Fruit fly (Drosophila melanogaster) whole organism, wandering third instar larva: ENCODE measurements around the gene CG17768.

Source experiments
- Abd-B ChIP-seq: fragments of >200 bp; optimal IDR thresholded peaks from 2 replicates; lab custom pipeline; 2017; ENCODE audit warnings: missing biosample characterization, missing genetic modification characterization
- CG32264 ChIP-seq: fragments of 200-800 bp; sonication (Bioruptor generic); optimal IDR thresholded peaks from 2 replicates; lab custom pipeline; 2016; ENCODE audit warnings: missing biosample characterization, missing genetic modification characterization
- CG9705 ChIP-seq: fragments of 200-800 bp; sonication (Bioruptor generic); optimal IDR thresholded peaks from 2 replicates; lab custom pipeline; 2018; ENCODE audit warnings: missing biosample characterization, mild to moderate bottlenecking, missing genetic modification characterization
- CrebA ChIP-seq: fragments of 200-800 bp; sonication (Bioruptor generic); optimal IDR thresholded peaks from 2 replicates; lab custom pipeline; 2016; ENCODE audit warnings: missing biosample characterization, mild to moderate bottlenecking, missing genetic modification characterization, borderline replicate concordance
- Dfd ChIP-seq: fragments of >200 bp; optimal IDR thresholded peaks from 2 replicates; lab custom pipeline; 2017; ENCODE audit warnings: missing biosample characterization, missing genetic modification characterization
- Dif ChIP-seq: fragments of 200-275, 200-300 bp; sonication (Bioruptor generic); optimal IDR thresholded peaks from 2 replicates; lab custom pipeline; 2018; ENCODE audit warnings: missing biosample characterization, missing genetic modification characterization; ENCODE audit not compliant: partially characterized antibody
- GATAd ChIP-seq: sonication (Bioruptor generic); optimal IDR thresholded peaks from 2 replicates; lab custom pipeline; 2016; ENCODE audit warnings: missing biosample characterization, missing genetic modification characterization
- HLH106 ChIP-seq: fragments of 200-800 bp; optimal IDR thresholded peaks from 3 replicates; lab custom pipeline; 2019; ENCODE audit warnings: missing biosample characterization, mild to moderate bottlenecking, missing genetic modification characterization, moderate library complexity
- Hnf4 ChIP-seq: fragments of 200-800 bp; sonication (Bioruptor generic); optimal IDR thresholded peaks from 2 replicates; lab custom pipeline; 2016; ENCODE audit warnings: missing biosample characterization, mild to moderate bottlenecking, missing genetic modification characterization
- Hr78 ChIP-seq: fragments of >200 bp; optimal IDR thresholded peaks from 2 replicates; lab custom pipeline; 2017; ENCODE audit warnings: missing biosample characterization, missing genetic modification characterization
- Hr83 ChIP-seq: fragments of 200-300 bp; sonication (Bioruptor generic); optimal IDR thresholded peaks from 2 replicates; lab custom pipeline; 2016; ENCODE audit warnings: missing biosample characterization, mild to moderate bottlenecking, missing genetic modification characterization, moderate library complexity; ENCODE audit not compliant: poor library complexity, severe bottlenecking
- Jra ChIP-seq: sonication (Bioruptor generic); optimal IDR thresholded peaks from 2 replicates; lab custom pipeline; 2016; ENCODE audit warnings: missing biosample characterization, missing genetic modification characterization
- Mio ChIP-seq: sonication (Bioruptor generic); optimal IDR thresholded peaks from 2 replicates; lab custom pipeline; 2016; ENCODE audit warnings: missing biosample characterization, missing genetic modification characterization
- Myc ChIP-seq: fragments of >200 bp; optimal IDR thresholded peaks from 2 replicates; lab custom pipeline; 2017
- N ChIP-seq: fragments of >200 bp; optimal IDR thresholded peaks from 2 replicates; lab custom pipeline; 2018; ENCODE audit warnings: missing biosample characterization, missing external identifiers, missing genetic modification characterization
- OdsH ChIP-seq: fragments of 200-800 bp; sonication (Bioruptor generic); optimal IDR thresholded peaks from 2 replicates; lab custom pipeline; 2016; ENCODE audit warnings: missing biosample characterization, mild to moderate bottlenecking, missing genetic modification characterization
- Rel ChIP-seq, 2 experiments: fragments of 200-800 bp; sonication (Bioruptor generic) in 1 of 2; optimal IDR thresholded peaks; 2 replicates in 1 of 2; 3 replicates in 1 of 2; lab custom pipeline; 2016 to 2019; ENCODE audit warnings: mild to moderate bottlenecking in 2 of 2, missing biosample characterization in 2 of 2, missing genetic modification characterization in 2 of 2, moderate library complexity in 1 of 2
- Sp1 ChIP-seq: fragments of 200-800 bp; sonication (Bioruptor generic); optimal IDR thresholded peaks from 3 replicates; lab custom pipeline; 2019; ENCODE audit warnings: missing biosample characterization, mild to moderate bottlenecking, missing genetic modification characterization, moderate library complexity
- Vsx2 ChIP-seq: fragments of 200-300, 225-300 bp; sonication (Bioruptor generic); optimal IDR thresholded peaks from 2 replicates; lab custom pipeline; 2018; ENCODE audit warnings: missing biosample characterization, missing genetic modification characterization; ENCODE audit not compliant: partially characterized antibody
- br ChIP-seq: fragments of 200-800 bp; sonication (Bioruptor generic); optimal IDR thresholded peaks from 2 replicates; lab custom pipeline; 2016; ENCODE audit warnings: missing biosample characterization, missing genetic modification characterization
- brk ChIP-seq: fragments of 200-800 bp; sonication (Bioruptor generic); optimal IDR thresholded peaks from 2 replicates; lab custom pipeline; 2016; ENCODE audit warnings: missing biosample characterization, mild to moderate bottlenecking, missing genetic modification characterization
- dl ChIP-seq, 2 experiments: fragments of 175-275, 200-275 bp in 1 of 2; fragments of 200-275 bp in 1 of 2; sonication (Bioruptor generic); optimal IDR thresholded peaks; lab custom pipeline; 2018; ENCODE audit warnings: mild to moderate bottlenecking in 2 of 2, missing biosample characterization in 2 of 2, missing genetic modification characterization in 2 of 2, moderate library complexity in 2 of 2; ENCODE audit not compliant: partially characterized antibody in 2 of 2, insufficient read depth in 1 of 2
- dmrt93B ChIP-seq: fragments of 200-800 bp; sonication (Bioruptor generic); optimal IDR thresholded peaks from 2 replicates; lab custom pipeline; 2018; ENCODE audit warnings: missing biosample characterization, mild to moderate bottlenecking, missing genetic modification characterization
- dsf ChIP-seq: sonication (Bioruptor generic); optimal IDR thresholded peaks from 2 replicates; lab custom pipeline; 2016; ENCODE audit warnings: missing biosample characterization, missing genetic modification characterization, borderline replicate concordance
- ey ChIP-seq: fragments of 200-800 bp; sonication (Bioruptor generic); optimal IDR thresholded peaks from 2 replicates; lab custom pipeline; 2016; ENCODE audit warnings: missing biosample characterization, missing genetic modification characterization
- foxo ChIP-seq, 2 experiments: fragments of 200-800 bp; sonication (Bioruptor generic); optimal IDR thresholded peaks; 2 replicates in 1 of 2; 3 replicates in 1 of 2; lab custom pipeline; 2016 to 2017; ENCODE audit warnings: missing biosample characterization in 2 of 2, missing genetic modification characterization in 2 of 2
- fru ChIP-seq: fragments of 200-800 bp; sonication (Bioruptor generic); optimal IDR thresholded peaks from 3 replicates; lab custom pipeline; 2016; ENCODE audit warnings: missing biosample characterization, mild to moderate bottlenecking, missing genetic modification characterization
- h ChIP-seq: fragments of 200-800 bp; sonication (Bioruptor generic); optimal IDR thresholded peaks from 3 replicates; lab custom pipeline; 2016; ENCODE audit warnings: missing biosample characterization, mild to moderate bottlenecking, missing genetic modification characterization
- jim ChIP-seq: fragments of 175-275, 200-325 bp; sonication (Bioruptor generic); optimal IDR thresholded peaks from 2 replicates; lab custom pipeline; 2016; ENCODE audit warnings: missing biosample characterization, mild to moderate bottlenecking, missing genetic modification characterization
- lola ChIP-seq: fragments of >200 bp; optimal IDR thresholded peaks from 2 replicates; lab custom pipeline; 2017; ENCODE audit warnings: missing biosample characterization, missing genetic modification characterization
- pan ChIP-seq: fragments of >200 bp; optimal IDR thresholded peaks from 2 replicates; lab custom pipeline; 2017
- psq ChIP-seq: fragments of 200-800 bp; sonication (Bioruptor generic); optimal IDR thresholded peaks from 3 replicates; lab custom pipeline; 2017; ENCODE audit warnings: missing biosample characterization, mild to moderate bottlenecking, missing genetic modification characterization, moderate library complexity
- rgr ChIP-seq: fragments of 200-800 bp; sonication (Bioruptor generic); optimal IDR thresholded peaks from 3 replicates; lab custom pipeline; 2016; ENCODE audit warnings: missing biosample characterization, mild to moderate bottlenecking, missing genetic modification characterization
- sage ChIP-seq: fragments of 200-800 bp; sonication (Bioruptor generic); optimal IDR thresholded peaks from 2 replicates; lab custom pipeline; 2016; ENCODE audit warnings: missing biosample characterization, mild to moderate bottlenecking, missing genetic modification characterization
- sv ChIP-seq: fragments of 200-800 bp; sonication (Bioruptor generic); optimal IDR thresholded peaks from 3 replicates; lab custom pipeline; 2016; ENCODE audit warnings: missing biosample characterization, missing genetic modification characterization
- tai ChIP-seq: sonication (Bioruptor generic); optimal IDR thresholded peaks from 2 replicates; lab custom pipeline; 2016; ENCODE audit warnings: missing biosample characterization, missing genetic modification characterization
- usp ChIP-seq: fragments of >200 bp; optimal IDR thresholded peaks from 2 replicates; lab custom pipeline; 2017; ENCODE audit warnings: missing biosample characterization, missing genetic modification characterization
- woc ChIP-seq: sonication (Bioruptor generic); optimal IDR thresholded peaks from 2 replicates; lab custom pipeline; 2016; ENCODE audit warnings: missing biosample characterization, mild to moderate bottlenecking, missing genetic modification characterization

Gene CG17768

dm6 chr2L:10430802-10431476 lies 25.9 kb upstream of the CG17768 start, which contains the start of the genes Bug22 and TfIIB:
TSS of gene Bug22 (minus strand) at chr2L:10430918.
TSS of gene TfIIB (plus strand) at chr2L:10431338.
- no peak for TF ChIP-seq CrebA (GFP tag; lab: Kevin White, UChicago)
- TF ChIP-seq jim (GFP tag; lab: Kevin White, UChicago): peak; percentile 13
- peak; percentile 50 for TF ChIP-seq dsf (GFP tag; lab: Kevin White, UChicago)
- peak; percentile 94 for TF ChIP-seq Hr83
- peak; percentile 72 for TF ChIP-seq rgr (GFP tag; lab: Kevin White, UChicago)
- no peak for TF ChIP-seq Sp1 (GFP tag; lab: Kevin White, UChicago)
- no peak for TF ChIP-seq foxo (GFP tag; optimal IDR thresholded peaks at IDR 0.05; lab: Kevin White, UChicago)
- peak; percentile 65 for TF ChIP-seq HLH106 (tag; lab: Kevin White, UChicago)
- TF ChIP-seq CG9705 (GFP tag; lab: Kevin White, UChicago): peak; percentile 60
- TF ChIP-seq lola (GFP tag; lab: Kevin White, UChicago): no peak
- TF ChIP-seq woc (GFP tag; lab: Kevin White, UChicago): peak; percentile 86
- no peak for TF ChIP-seq Mio (GFP tag; lab: Kevin White, UChicago)
- no peak for TF ChIP-seq dl (GFP tag; optimal IDR thresholded peaks at IDR 0.05; lab: Kevin White, UChicago; ENCODE audit: insufficient read depth in 1 of 2, partially characterized antibody in 2 of 2)
- TF ChIP-seq Abd-B (GFP tag; lab: Kevin White, UChicago): no peak
- TF ChIP-seq ey (GFP tag; lab: Kevin White, UChicago): peak; percentile 70
- TF ChIP-seq GATAd (GFP tag; lab: Kevin White, UChicago): no peak
- no peak for TF ChIP-seq usp
- no peak for TF ChIP-seq Vsx2
- TF ChIP-seq h (GFP tag; lab: Kevin White, UChicago): no peak
- TF ChIP-seq pan (lab: Kevin White, UChicago): no peak
- TF ChIP-seq OdsH (GFP tag; lab: Kevin White, UChicago): peak; percentile 69
- TF ChIP-seq psq (GFP tag; lab: Kevin White, UChicago): peak; percentile 62
- TF ChIP-seq dmrt93B: no peak
- no peak for TF ChIP-seq Dif (GFP tag; lab: Kevin White, UChicago)
- TF ChIP-seq Hnf4 (GFP tag; lab: Kevin White, UChicago): peak; percentile 79
- no peak for TF ChIP-seq fru (GFP tag; lab: Kevin White, UChicago)
- no peak for TF ChIP-seq N (GFP tag; lab: Kevin White, UChicago)
- no peak for TF ChIP-seq brk (GFP tag; lab: Kevin White, UChicago)
- TF ChIP-seq Myc: no peak
- no peak for TF ChIP-seq Hr78
- no peak for TF ChIP-seq CG32264 (GFP tag; lab: Kevin White, UChicago)
- peak; percentile 63 for TF ChIP-seq sv
- TF ChIP-seq Rel (GFP tag; optimal IDR thresholded peaks at IDR 0.05; lab: Kevin White, UChicago): no peak
- TF ChIP-seq Rel (tag; optimal IDR thresholded peaks at IDR 0.05; lab: Kevin White, UChicago): no peak
- TF ChIP-seq sage (GFP tag; lab: Kevin White, UChicago): no peak
- peak; percentile 66 for TF ChIP-seq Jra (GFP tag; lab: Kevin White, UChicago)
- TF ChIP-seq br (GFP tag; lab: Kevin White, UChicago): no peak
- no peak for TF ChIP-seq Dfd (GFP tag; lab: Kevin White, UChicago)
- TF ChIP-seq tai (GFP tag; lab: Kevin White, UChicago): no peak

dm6 chr2L:10428528-10428927 lies 23.5 kb upstream of the CG17768 start, which contains the start of gene CG5188:
TSS of gene CG5188 (plus strand) at chr2L:10428829.
- TF ChIP-seq usp (no peak), h (GFP tag; lab: Kevin White, UChicago) (no peak), Sp1 (GFP tag; lab: Kevin White, UChicago) (peak; percentile 43), foxo (GFP tag; optimal IDR thresholded peaks at IDR 0.05; lab: Kevin White, UChicago) (peak in 1 of 2 experiments; percentile 56), OdsH (GFP tag; lab: Kevin White, UChicago) (peak; percentile 44), Rel (GFP tag; optimal IDR thresholded peaks at IDR 0.05; lab: Kevin White, UChicago) (no peak), Rel (tag; optimal IDR thresholded peaks at IDR 0.05; lab: Kevin White, UChicago) (peak; percentile 82), HLH106 (tag; lab: Kevin White, UChicago) (peak; percentile 51), rgr (GFP tag; lab: Kevin White, UChicago) (peak; percentile 40), woc (GFP tag; lab: Kevin White, UChicago) (peak; percentile 41), GATAd (GFP tag; lab: Kevin White, UChicago) (no peak), psq (GFP tag; lab: Kevin White, UChicago) (peak; percentile 72), CrebA (GFP tag; lab: Kevin White, UChicago) (no peak), Hnf4 (GFP tag; lab: Kevin White, UChicago) (peak; percentile 43), ey (GFP tag; lab: Kevin White, UChicago) (peak; percentile 28)
